Worm (Caenorhabditis elegans): ENCODE data around the gene F22B8.7.

The F22B8.7 gene

DNA sequence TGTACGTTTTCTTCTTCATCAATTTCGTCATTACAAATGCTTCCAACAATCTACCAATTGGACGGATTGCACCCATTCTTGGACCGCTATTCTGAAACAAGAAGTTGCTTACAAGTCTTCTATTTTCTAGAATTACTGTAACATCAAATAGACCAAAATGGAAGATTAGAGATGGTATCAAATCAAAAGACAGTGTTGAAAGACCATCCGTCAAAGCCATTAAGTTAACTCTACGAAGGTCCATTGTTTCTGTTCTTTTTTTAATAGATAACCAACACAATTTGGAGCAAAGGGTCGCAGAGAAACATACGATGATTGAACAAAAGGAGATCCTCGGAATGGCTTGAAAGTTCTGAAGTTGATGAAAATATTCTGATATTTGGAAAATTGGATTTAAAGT is 50.6 kb downstream of the F22B8.7 start:
- TF ChIP-seq C08G9.2 (tag; optimal IDR thresholded peaks at IDR 0.05) (no peak), hlh-30 (tag; optimal IDR thresholded peaks at IDR 0.05; ENCODE audit: insufficient read depth) (no peak), ceh-19 (GFP tag; optimal IDR thresholded peaks at IDR 0.05) (no peak), odd-2 (tag; optimal IDR thresholded peaks at IDR 0.05) (no peak), npax-4 (tag; optimal IDR thresholded peaks at IDR 0.05) (no peak), ceh-22 (tag; optimal IDR thresholded peaks at IDR 0.05) (no peak), elt-2 (tag; optimal IDR thresholded peaks at IDR 0.05) (no peak), lim-6 (tag; optimal IDR thresholded peaks at IDR 0.05) (no peak), unc-86 (tag; optimal IDR thresholded peaks at IDR 0.05) (no peak), eyg-1 (tag; optimal IDR thresholded peaks at IDR 0.05) (no peak), hlh-8 (tag; optimal IDR thresholded peaks at IDR 0.05) (no peak), gmeb-2 (tag; optimal IDR thresholded peaks at IDR 0.05) (no peak), ceh-45 (GFP tag; IDR thresholded peaks at IDR 0.05) (no peak), dve-1 (tag; optimal IDR thresholded peaks at IDR 0.05) (no peak), rnt-1 (tag; optimal IDR thresholded peaks at IDR 0.05) (no peak), ceh-48 (tag; optimal IDR thresholded peaks at IDR 0.05) (no peak), unc-42 (tag; optimal IDR thresholded peaks at IDR 0.05) (no peak), mec-3 (tag; optimal IDR thresholded peaks at IDR 0.05; ENCODE audit: borderline replicate concordance) (no peak)
